Fruit fly (Drosophila melanogaster): ENCODE data around the gene omd.

Gene omd

DNA sequence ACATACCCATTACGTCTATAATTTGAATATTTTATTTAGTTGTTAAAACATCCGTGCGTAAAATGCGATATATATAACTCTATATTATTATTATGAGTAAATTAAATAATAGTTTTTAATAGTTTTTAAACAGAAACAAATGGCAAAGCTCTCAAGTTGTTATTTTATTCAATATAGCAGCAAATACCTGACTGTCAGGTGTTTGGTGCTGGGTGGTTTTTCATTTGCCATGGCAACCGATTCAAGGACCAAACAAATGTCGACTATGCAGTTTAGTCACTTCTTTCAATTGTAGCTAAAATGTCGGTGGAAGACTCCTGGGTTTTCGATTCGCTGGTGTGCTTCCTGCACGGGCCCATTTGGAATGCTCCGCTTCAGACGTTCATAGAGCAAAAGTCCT lies 6.7 kb upstream of the omd start, which contains the start of gene CG14367:
CG14367 (plus strand) TSS at position 301 of the 400 bp plus-strand sequence.
- TF ChIP-seq Mes4 (GFP tag; optimal IDR thresholded peaks at IDR 0.05): no peak
- no peak for TF ChIP-seq CG43689 (GFP tag; IDR thresholded peaks at IDR 0.05)
- no peak for TF ChIP-seq grau (tag; optimal IDR thresholded peaks at IDR 0.05)
- TF ChIP-seq btn (GFP tag; optimal IDR thresholded peaks at IDR 0.05): no peak
- TF ChIP-seq bcd (GFP tag; optimal IDR thresholded peaks at IDR 0.05): no peak
- TF ChIP-seq CG17568 (GFP tag; optimal IDR thresholded peaks at IDR 0.05): no peak

DNA sequence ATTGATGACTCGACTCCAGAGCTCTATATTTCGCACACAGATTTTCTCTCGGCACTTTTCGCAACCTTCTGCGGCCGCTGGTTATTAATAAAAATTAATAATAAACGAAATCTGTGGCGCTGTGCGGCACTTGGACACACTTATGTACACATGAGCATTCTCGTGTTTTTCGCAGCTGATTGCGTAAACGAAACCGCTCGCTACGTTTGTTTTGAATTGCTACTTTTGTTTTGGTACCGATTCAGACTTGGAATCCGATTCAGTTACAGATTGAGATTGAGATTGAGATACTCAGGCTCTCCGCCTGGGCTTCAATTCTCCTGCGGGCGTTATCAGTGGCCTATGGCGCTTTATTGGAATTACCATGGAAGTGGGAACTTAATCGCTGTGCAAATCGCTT lies 1.0 kb downstream of the omd start:
- TF ChIP-seq chinmo (GFP tag; IDR thresholded peaks at IDR 0.05; ENCODE audit: partially characterized antibody): 0 out of 4 replicates have a peak, but pooled peaks have one; percentile 35
- no peak for TF ChIP-seq Aef1 (GFP tag; IDR thresholded peaks at IDR 0.05)
- TF ChIP-seq CG1602 (GFP tag; optimal IDR thresholded peaks at IDR 0.05): no peak
- TF ChIP-seq cwo (GFP tag; optimal IDR thresholded peaks at IDR 0.05): peak; percentile 43
- peak in 1 of 2 experiments; percentile 97 for TF ChIP-seq Pdp1 (GFP tag; optimal IDR thresholded peaks at IDR 0.05)
- TF ChIP-seq CG2199 (GFP tag; IDR thresholded peaks at IDR 0.05): 0 out of 3 replicates have a peak, but pooled peaks have one; percentile 14
- TF ChIP-seq CG14710 (tag; optimal IDR thresholded peaks at IDR 0.05): no peak
- TF ChIP-seq psq (GFP tag; optimal IDR thresholded peaks at IDR 0.05): no peak

DNA sequence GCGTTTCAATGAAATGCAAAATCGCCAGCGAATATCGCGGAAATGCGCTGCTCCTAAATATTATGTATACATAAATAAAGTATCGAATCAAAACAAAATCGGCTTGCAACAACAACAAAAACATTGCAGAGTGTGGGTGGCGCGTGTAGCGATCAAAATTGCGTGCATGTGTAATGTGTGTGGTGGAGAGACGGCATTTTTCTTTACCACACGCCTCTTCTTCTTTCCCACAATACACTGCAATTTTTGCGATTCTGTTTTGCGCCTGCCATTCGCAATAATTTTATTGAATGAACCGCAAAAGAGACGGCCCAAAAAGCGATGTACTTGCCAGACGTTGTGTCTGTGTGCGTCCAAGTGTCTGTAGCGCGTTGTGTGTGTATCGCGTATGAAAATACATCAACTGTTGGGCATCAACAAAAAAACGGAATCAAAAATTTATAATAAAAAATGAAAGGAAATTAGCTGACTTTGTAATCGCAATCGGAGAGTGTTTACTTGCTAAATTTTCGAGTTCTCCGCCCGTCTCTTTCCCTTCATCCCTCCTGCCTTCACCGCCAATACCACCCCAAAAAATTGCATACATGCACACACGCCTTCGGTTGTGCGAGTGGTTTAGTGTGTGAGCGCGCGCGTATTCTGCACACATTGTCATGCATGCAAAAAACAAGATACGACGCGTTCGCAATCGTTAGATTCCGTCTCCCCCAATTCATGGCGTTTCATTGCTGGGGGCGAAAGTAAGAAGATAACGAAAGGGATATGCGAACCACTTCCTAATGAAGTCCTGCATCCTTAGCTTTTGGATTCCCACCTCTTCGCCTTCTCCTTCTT lies 2.2 kb downstream of the omd start:
- no peak for TF ChIP-seq row (GFP tag; IDR thresholded peaks at IDR 0.05)
- no peak for TF ChIP-seq CG9932 (GFP tag; IDR thresholded peaks at IDR 0.05)
- peak; percentile 92 for TF ChIP-seq nerfin-1 (tag; optimal IDR thresholded peaks at IDR 0.05)
- peak; percentile 93 for TF ChIP-seq CG15479 (GFP tag; optimal IDR thresholded peaks at IDR 0.05)
- peak; percentile 52 for TF ChIP-seq p53 (GFP tag; optimal IDR thresholded peaks at IDR 0.05)
- TF ChIP-seq CG11560 (tag; IDR thresholded peaks at IDR 0.05): no peak
- peak; percentile 34 for TF ChIP-seq sens (GFP tag)
- TF ChIP-seq zf30C (GFP tag; optimal IDR thresholded peaks at IDR 0.05): peak; percentile 81
- TF ChIP-seq jigr1 (GFP tag; IDR thresholded peaks at IDR 0.05): no peak
- peak; percentile 13 for TF ChIP-seq CG34376 (GFP tag; optimal IDR thresholded peaks at IDR 0.05)
- no peak for TF ChIP-seq HmgZ (tag; optimal IDR thresholded peaks at IDR 0.05)
- TF ChIP-seq cg (GFP tag; optimal IDR thresholded peaks at IDR 0.05): peak; percentile 73
- TF ChIP-seq fru (optimal IDR thresholded peaks at IDR 0.05): no peak
- TF ChIP-seq scrt (GFP tag; optimal IDR thresholded peaks at IDR 0.05): no peak
- peak; percentile 87 for TF ChIP-seq psq (GFP tag; optimal IDR thresholded peaks at IDR 0.05)
- no peak for TF ChIP-seq MBD-R2 (GFP tag; IDR thresholded peaks at IDR 0.05)
- peak; percentile 54 for TF ChIP-seq Med (GFP tag)
- TF ChIP-seq fd102C (GFP tag; optimal IDR thresholded peaks at IDR 0.05): no peak
- no peak for TF ChIP-seq Nf-YC (tag; optimal IDR thresholded peaks at IDR 0.05)
- TF ChIP-seq corto (GFP tag; optimal IDR thresholded peaks at IDR 0.05): peak; percentile 17
- TF ChIP-seq hbn (GFP tag; IDR thresholded peaks at IDR 0.05; ENCODE audit: partially characterized antibody): no peak
- peak; percentile 27 for TF ChIP-seq sug (tag; optimal IDR thresholded peaks at IDR 0.05)
- TF ChIP-seq crc (GFP tag; optimal IDR thresholded peaks at IDR 0.05): no peak
- TF ChIP-seq CG17385 (GFP tag; optimal IDR thresholded peaks at IDR 0.05): peak; percentile 89
- no peak for TF ChIP-seq CG10959 (GFP tag; IDR thresholded peaks at IDR 0.05)
- TF ChIP-seq Eip74EF (GFP tag; optimal IDR thresholded peaks at IDR 0.05): peak in 1 of 2 experiments; percentile 57
